Worm (Caenorhabditis elegans) whole organism, L4 larva: ENCODE data around the gene F41C3.2.

Experiments used
- D1046.2 ChIP-seq: fragments of 200-800 bp; sonication (Bioruptor generic); IDR thresholded peaks from 2 replicates; pipeline ENCODE4 v1.3.6; 2022; ENCODE audit warnings: missing genetic modification characterization, missing compliant biosample characterization
- F44E2.7 ChIP-seq: fragments of 200-800 bp; sonication (Bioruptor generic); IDR thresholded peaks from 2 replicates; pipeline ENCODE4 v2.1.2; 2022; ENCODE audit warnings: missing genetic modification characterization, missing compliant biosample characterization
- Y75B8A.6 ChIP-seq: fragments of 200-800 bp; sonication (Bioruptor generic); IDR thresholded peaks from 2 replicates; pipeline ENCODE4 v1.3.6; 2022; ENCODE audit warnings: missing genetic modification reagents, missing genetic modification characterization, missing compliant biosample characterization
- aha-1 ChIP-seq: fragments of 150-350 bp; peaks from one replicate; lab custom pipeline; 2014; ENCODE audit warnings: missing biosample characterization, missing genetic modification characterization
- ama-1 ChIP-seq: fragments of 150-350 bp; optimal IDR thresholded peaks from 2 replicates; lab custom pipeline; 2014; ENCODE audit warnings: inconsistent platforms, mixed read lengths
- attf-4 ChIP-seq: sonication (generic microtip); optimal IDR thresholded peaks from 3 replicates; lab custom pipeline; 2017; ENCODE audit warnings: missing biosample characterization, missing genetic modification characterization
- ceh-28 ChIP-seq: fragments of 150-350 bp; optimal IDR thresholded peaks from 2 replicates; lab custom pipeline; 2014; ENCODE audit warnings: missing biosample characterization, missing genetic modification reagents, missing genetic modification characterization
- ceh-62 ChIP-seq: sonication (generic microtip); optimal IDR thresholded peaks from 2 replicates; lab custom pipeline; 2017; ENCODE audit warnings: missing biosample characterization, missing genetic modification characterization
- ces-1 ChIP-seq: fragments of 150-350 bp; sonication (generic microtip); optimal IDR thresholded peaks from 4 replicates; lab custom pipeline; 2014; ENCODE audit warnings: missing biosample characterization, missing genetic modification reagents, missing genetic modification characterization
- daf-12 ChIP-seq: fragments of 150-350 bp; optimal IDR thresholded peaks from 2 replicates; lab custom pipeline; 2014; ENCODE audit warnings: missing biosample characterization, missing genetic modification reagents, missing genetic modification characterization
- daf-16 ChIP-seq, 3 experiments: sonication (generic microtip); optimal IDR thresholded peaks; 2 replicates each; lab custom pipeline; 2016 to 2017; ENCODE audit warnings: missing genetic modification characterization in 3 of 3, missing genetic modification reagents in 3 of 3, mild to moderate bottlenecking in 2 of 3, missing compliant biosample characterization in 2 of 3, missing biosample characterization in 1 of 3, moderate library complexity in 1 of 3
- daf-19 ChIP-seq: fragments of 200-800 bp; sonication (Bioruptor generic); conservative IDR thresholded peaks from 2 replicates; pipeline ENCODE4 v1.3.6; 2022; ENCODE audit warnings: missing genetic modification characterization, missing compliant biosample characterization
- daf-8 ChIP-seq: fragments of 200-800 bp; sonication (Bioruptor generic); IDR thresholded peaks from 2 replicates; pipeline ENCODE4 v1.3.6; 2022; ENCODE audit warnings: missing genetic modification characterization, missing compliant biosample characterization
- dmd-8 ChIP-seq: fragments of 200-800 bp; sonication (Bioruptor generic); IDR thresholded peaks from 2 replicates; pipeline ENCODE4 v1.3.6; 2022; ENCODE audit warnings: missing genetic modification characterization, missing compliant biosample characterization
- dve-1 ChIP-seq: sonication (generic microtip); optimal IDR thresholded peaks from 2 replicates; lab custom pipeline; 2017; ENCODE audit warnings: antibody characterized with exemption, mild to moderate bottlenecking, missing genetic modification characterization, missing compliant biosample characterization; ENCODE audit not compliant: insufficient read depth
- fkh-10 ChIP-seq: fragments of 150-350 bp; optimal IDR thresholded peaks from 2 replicates; lab custom pipeline; 2014; ENCODE audit warnings: missing biosample characterization, missing genetic modification reagents, missing genetic modification characterization
- gei-8 ChIP-seq: fragments of 200-800 bp; sonication (Bioruptor generic); optimal IDR thresholded peaks from 2 replicates; lab custom pipeline; 2018; ENCODE audit warnings: mild to moderate bottlenecking, missing genetic modification characterization, missing compliant biosample characterization
- hlh-11 ChIP-seq: fragments of 200-800 bp; sonication (Bioruptor generic); optimal IDR thresholded peaks from 2 replicates; lab custom pipeline; 2018; ENCODE audit warnings: mild to moderate bottlenecking, missing genetic modification characterization, missing compliant biosample characterization
- jun-1 ChIP-seq: fragments of 150-350 bp; optimal IDR thresholded peaks from 2 replicates; lab custom pipeline; 2014; ENCODE audit warnings: missing biosample characterization, missing genetic modification reagents, missing genetic modification characterization
- lim-7 ChIP-seq: fragments of 200-800 bp; sonication (Bioruptor generic); IDR thresholded peaks from 2 replicates; pipeline ENCODE4 v1.3.6; 2022; ENCODE audit warnings: missing genetic modification characterization, missing compliant biosample characterization
- lsy-2 ChIP-seq, 2 experiments: fragments of 150-350 bp in 1 of 2; sonication (generic microtip) in 1 of 2; optimal IDR thresholded peaks; 2 replicates each; lab custom pipeline; 2014 to 2017; ENCODE audit warnings: missing biosample characterization in 2 of 2, missing genetic modification characterization in 2 of 2
- madf-5 ChIP-seq, 2 experiments: fragments of 200-800 bp; sonication (Bioruptor generic); IDR thresholded peaks; 2 replicates each; pipeline ENCODE4 v1.3.6; 2022; ENCODE audit warnings: missing compliant biosample characterization in 2 of 2, missing genetic modification characterization in 2 of 2
- madf-9 ChIP-seq: fragments of 200-800 bp; sonication (Bioruptor generic); conservative IDR thresholded peaks from 2 replicates; pipeline ENCODE4 v1.3.6; 2022; ENCODE audit warnings: missing genetic modification reagents, missing genetic modification characterization, missing compliant biosample characterization
- mdl-1 ChIP-seq, 2 experiments: fragments of 150-350 bp in 1 of 2; sonication (generic microtip) in 1 of 2; optimal IDR thresholded peaks; 2 replicates each; lab custom pipeline; 2014 to 2017; ENCODE audit warnings: missing biosample characterization in 2 of 2, missing genetic modification characterization in 2 of 2
- mdt-29 ChIP-seq: fragments of 200-800 bp; sonication (Bioruptor generic); IDR thresholded peaks from 2 replicates; pipeline ENCODE4 v1.3.6; 2022; ENCODE audit warnings: missing genetic modification reagents, missing genetic modification characterization, missing compliant biosample characterization
- mxl-3 ChIP-seq: fragments of 200-800 bp; sonication (Bioruptor generic); optimal IDR thresholded peaks from 2 replicates; lab custom pipeline; 2018; ENCODE audit warnings: mild to moderate bottlenecking, missing genetic modification characterization, missing compliant biosample characterization
- nhr-11 ChIP-seq: fragments of 150-350 bp; optimal IDR thresholded peaks from 2 replicates; lab custom pipeline; 2014; ENCODE audit warnings: missing biosample characterization, missing genetic modification characterization
- nhr-237 ChIP-seq: sonication (generic microtip); optimal IDR thresholded peaks from 2 replicates; lab custom pipeline; 2017; ENCODE audit warnings: missing biosample characterization, missing genetic modification characterization
- nhr-28 ChIP-seq: fragments of 150-350 bp; optimal IDR thresholded peaks from 2 replicates; lab custom pipeline; 2014; ENCODE audit warnings: missing biosample characterization, missing genetic modification characterization
- nhr-42 ChIP-seq: fragments of 200-800 bp; sonication (Bioruptor generic); IDR thresholded peaks from 2 replicates; pipeline ENCODE4 v1.3.6; 2022; ENCODE audit warnings: missing genetic modification characterization, missing compliant biosample characterization
- nhr-48 ChIP-seq: sonication (generic microtip); optimal IDR thresholded peaks from 2 replicates; lab custom pipeline; 2016; ENCODE audit warnings: mild to moderate bottlenecking, missing genetic modification characterization, missing compliant biosample characterization
- nhr-6 ChIP-seq: fragments of 150-350 bp; optimal IDR thresholded peaks from 2 replicates; lab custom pipeline; 2014; ENCODE audit warnings: missing biosample characterization, missing genetic modification characterization
- nhr-77 ChIP-seq: fragments of 150-350 bp; optimal IDR thresholded peaks from 2 replicates; lab custom pipeline; 2014; ENCODE audit warnings: missing biosample characterization, missing genetic modification characterization
- pha-4 ChIP-seq, 2 experiments: fragments of 150-350 bp in 1 of 2; fragments of 200-800 bp in 1 of 2; sonication (Bioruptor generic) in 1 of 2; IDR thresholded peaks in 1 of 2; optimal IDR thresholded peaks in 1 of 2; 2 replicates each; pipeline versions ENCODE4 v1.3.6 to Lab custom; 2014 to 2022; ENCODE audit warnings: missing genetic modification characterization in 2 of 2, missing genetic modification reagents in 2 of 2, missing biosample characterization in 1 of 2, missing compliant biosample characterization in 1 of 2
- php-3 ChIP-seq: fragments of 200-800 bp; sonication (Bioruptor generic); IDR thresholded peaks from 2 replicates; pipeline ENCODE4 v1.3.6; 2022; ENCODE audit warnings: missing genetic modification reagents, missing genetic modification characterization, missing compliant biosample characterization
- pqm-1 ChIP-seq: sonication (generic microtip); optimal IDR thresholded peaks from 2 replicates; lab custom pipeline; 2017; ENCODE audit warnings: missing biosample characterization, missing genetic modification characterization
- sdz-12 ChIP-seq: fragments of 200-800 bp; sonication (Bioruptor generic); optimal IDR thresholded peaks from 2 replicates; lab custom pipeline; 2018; ENCODE audit warnings: mild to moderate bottlenecking, missing genetic modification characterization, missing compliant biosample characterization
- snpc-4 ChIP-seq: fragments of 150-350 bp; optimal IDR thresholded peaks from 2 replicates; lab custom pipeline; 2014; ENCODE audit warnings: missing biosample characterization, missing genetic modification characterization
- spr-1 ChIP-seq: sonication (generic microtip); optimal IDR thresholded peaks from 2 replicates; lab custom pipeline; 2016; ENCODE audit warnings: mild to moderate bottlenecking, missing genetic modification characterization, missing compliant biosample characterization
- spr-3 ChIP-seq: fragments of 200-800 bp; sonication (Bioruptor generic); optimal IDR thresholded peaks from 2 replicates; lab custom pipeline; 2018; ENCODE audit warnings: mild to moderate bottlenecking, missing genetic modification characterization, missing compliant biosample characterization
- unc-62 ChIP-seq, 3 experiments: fragments of 150-350 bp in 1 of 3; sonication (generic microtip); optimal IDR thresholded peaks in 2 of 3; peaks in 1 of 3; 1 replicate in 1 of 3; 2 replicates in 2 of 3; lab custom pipeline; 2014 to 2017; ENCODE audit warnings: missing biosample characterization in 3 of 3, missing genetic modification characterization in 3 of 3, missing genetic modification reagents in 3 of 3, missing genotype in 1 of 3
- zag-1 ChIP-seq: fragments of 150-350 bp; optimal IDR thresholded peaks from 2 replicates; lab custom pipeline; 2014; ENCODE audit warnings: missing biosample characterization, missing genetic modification characterization
- zfp-2 ChIP-seq: sonication (generic microtip); optimal IDR thresholded peaks from 2 replicates; lab custom pipeline; 2016; ENCODE audit warnings: mild to moderate bottlenecking, missing genetic modification characterization, missing compliant biosample characterization
- ztf-11 ChIP-seq: fragments of 150-350 bp; optimal IDR thresholded peaks from 2 replicates; lab custom pipeline; 2014; ENCODE audit warnings: missing biosample characterization, missing genetic modification characterization

Gene F41C3.2

ce11 chrII:4773891-4774432 lies 24.2 kb downstream of the F41C3.2 start, which contains the start of the genes F26G1.9 and F26G1.10:
Gene F26G1.9 (minus strand): TSS chrII:4773991.
Gene F26G1.10 (plus strand): TSS chrII:4774382.
- TF ChIP-seq madf-5 (GFP tag; IDR thresholded peaks at IDR 0.05; lab: Robert Waterston, UW): no peak
- TF ChIP-seq D1046.2 (GFP tag; lab: Robert Waterston, UW): no peak
- no peak for TF ChIP-seq mxl-3 (GFP tag; lab: Kevin White, UChicago)
- TF ChIP-seq attf-4: no peak
- no peak for TF ChIP-seq jun-1 (tag; lab: Kevin White, UChicago)
- peak; percentile 22 for TF ChIP-seq aha-1 (tag; lab: Kevin White, UChicago)
- no peak for TF ChIP-seq php-3 (GFP tag; lab: Robert Waterston, UW)
- TF ChIP-seq nhr-6 (tag; lab: Kevin White, UChicago): no peak

ce11 chrII:4775802-4776201 lies 26.0 kb downstream of the F41C3.2 start:
- TF ChIP-seq unc-62 (GFP tag; optimal IDR thresholded peaks at IDR 0.05 in 1 of 2; lab: Kevin White, UChicago): peak in 1 of 2 experiments; percentile 96
- no peak for TF ChIP-seq unc-62 (tag; optimal IDR thresholded peaks at IDR 0.05; lab: Kevin White, UChicago)
- TF ChIP-seq pha-4 (GFP tag; IDR thresholded peaks at IDR 0.05; lab: Robert Waterston, UW): no peak
- TF ChIP-seq pha-4 (tag; optimal IDR thresholded peaks at IDR 0.05; lab: Kevin White, UChicago): no peak
- no peak for TF ChIP-seq daf-8 (GFP tag; lab: Robert Waterston, UW)

- TF ChIP-seq dve-1 (peak; percentile 62), dmd-8 (GFP tag; lab: Robert Waterston, UW) (no peak), mdl-1 (tag; optimal IDR thresholded peaks at IDR 0.05; lab: Kevin White, UChicago) (no peak), zfp-2 (tag; lab: Kevin White, UChicago) (no peak), nhr-28 (tag; lab: Kevin White, UChicago) (no peak), Y75B8A.6 (GFP tag; lab: Robert Waterston, UW) (no peak), daf-12 (no peak), nhr-237 (tag; lab: Kevin White, UChicago) (no peak), F44E2.7 (GFP tag; lab: Robert Waterston, UW) (no peak), ceh-28 (tag; lab: Kevin White, UChicago) (no peak), nhr-11 (tag; lab: Kevin White, UChicago) (no peak), fkh-10 (GFP tag; lab: Kevin White, UChicago) (no peak), sdz-12 (GFP tag; lab: Kevin White, UChicago) (no peak), ceh-62 (tag; lab: Kevin White, UChicago) (no peak), snpc-4 (tag; lab: Kevin White, UChicago) (no peak), zag-1 (tag; lab: Kevin White, UChicago) (no peak), nhr-42 (no peak), ztf-11 (tag; lab: Kevin White, UChicago) (no peak), daf-19 (GFP tag; lab: Robert Waterston, UW) (no peak), hlh-11 (tag; lab: Kevin White, UChicago) (peak; percentile 42), lsy-2 (tag; optimal IDR thresholded peaks at IDR 0.05; lab: Kevin White, UChicago) (no peak), ama-1 (no peak), daf-16 (GFP tag; optimal IDR thresholded peaks at IDR 0.05; lab: Kevin White, UChicago) (no peak), daf-16 (tag; optimal IDR thresholded peaks at IDR 0.05; lab: Kevin White, UChicago) (peak; percentile 73), madf-5 (GFP tag; IDR thresholded peaks at IDR 0.05; lab: Robert Waterston, UW) (no peak), ces-1 (GFP tag; lab: Kevin White, UChicago) (no peak), pqm-1 (peak; percentile 86), nhr-48 (tag; lab: Kevin White, UChicago) (no peak), spr-1 (no peak), gei-8 (no peak), lim-7 (GFP tag; lab: Robert Waterston, UW) (no peak), spr-3 (GFP tag; lab: Kevin White, UChicago) (no peak), nhr-77 (tag; lab: Kevin White, UChicago) (no peak), madf-9 (no peak), mdt-29 (GFP tag; lab: Robert Waterston, UW) (no peak)
These were observed 27.2 kb downstream of the F41C3.2 start, which contains the start of gene F26G1.11 for ce11 chrII:4776933-4777332. Gene F26G1.11 (plus strand): TSS chrII:4777137.
